Fruit fly (Drosophila melanogaster) S2 (cell line): ENCODE results near the gene RAF2.

Source experiments
- CG8478 ChIP-seq: fragments of >200 bp; optimal IDR thresholded peaks from 2 replicates; lab custom pipeline; 2018
- CTCF ChIP-seq, 2 experiments: fragments of >200 bp; optimal IDR thresholded peaks; 2 replicates each; lab custom pipeline; 2018

dm6 chr3L:16390793-16391192, 4.7 kb downstream of the RAF2 start:
- no peak for TF ChIP-seq CG8478 (lab: Kevin White, UChicago)
- no peak for TF ChIP-seq CTCF (optimal IDR thresholded peaks at IDR 0.05; lab: Kevin White, UChicago)
